Worm (Caenorhabditis elegans): ENCODE measurements around the gene fbxb-22.
"Not testable (repeated sequence)": the region's sequence is repeated elsewhere in the genome, so short reads cannot be mapped to it uniquely, and the experiment has no call there.

fbxb-22 gene

ce11 chrIII:11883694-11884093 lies at the start of gene fbxb-22:
Gene fbxb-22, minus strand, starts transcription at chrIII:11883754.
- not testable (repeated sequence) for TF ChIP-seq jun-1, ZK546.5, elt-2 (tag; optimal IDR thresholded peaks at IDR 0.05)

- TF ChIP-seq nhr-23 (tag; optimal IDR thresholded peaks at IDR 0.05) (no peak), snpc-4 (tag; optimal IDR thresholded peaks at IDR 0.05) (no peak), elt-2 (tag; optimal IDR thresholded peaks at IDR 0.05) (no peak), fkh-2 (tag; optimal IDR thresholded peaks at IDR 0.05) (no peak), elt-1 (tag; optimal IDR thresholded peaks at IDR 0.05) (no peak), nhr-237 (tag; optimal IDR thresholded peaks at IDR 0.05) (no peak), tbx-2 (tag; optimal IDR thresholded peaks at IDR 0.05) (no peak), pha-4 (tag; optimal IDR thresholded peaks at IDR 0.05) (no peak), nhr-77 (tag; optimal IDR thresholded peaks at IDR 0.05) (no peak), nhr-28 (tag; optimal IDR thresholded peaks at IDR 0.05) (no peak), nhr-67 (tag; optimal IDR thresholded peaks at IDR 0.05) (no peak), mdl-1 (tag; optimal IDR thresholded peaks at IDR 0.05) (no peak), ama-1 (optimal IDR thresholded peaks at IDR 0.05) (no peak), zag-1 (tag; optimal IDR thresholded peaks at IDR 0.05) (no peak), nhr-25 (tag; optimal IDR thresholded peaks at IDR 0.05) (no peak), ztf-11 (tag; optimal IDR thresholded peaks at IDR 0.05) (no peak), hmg-11 (tag; optimal IDR thresholded peaks at IDR 0.05) (no peak), nhr-11 (tag; optimal IDR thresholded peaks at IDR 0.05) (no peak), sea-2 (GFP tag; optimal IDR thresholded peaks at IDR 0.05) (no peak), fos-1 (tag; optimal IDR thresholded peaks at IDR 0.05) (no peak)
These were observed 48.4 kb upstream of the fbxb-22 start for ce11 chrIII:11931960-11932359.

- TF ChIP-seq tbx-2 (tag; optimal IDR thresholded peaks at IDR 0.05): no peak
- TF ChIP-seq eor-1 (tag; optimal IDR thresholded peaks at IDR 0.05): no peak
- TF ChIP-seq nhr-43 (tag; optimal IDR thresholded peaks at IDR 0.05; ENCODE audit: poor library complexity, severe bottlenecking): no peak
- TF ChIP-seq ceh-9 (tag; optimal IDR thresholded peaks at IDR 0.05): no peak
- no peak for TF ChIP-seq nhr-23 (tag; optimal IDR thresholded peaks at IDR 0.05)
- no peak for TF ChIP-seq egl-5 (tag; optimal IDR thresholded peaks at IDR 0.05)
- no peak for TF ChIP-seq nhr-67 (tag; optimal IDR thresholded peaks at IDR 0.05)
- no peak for TF ChIP-seq elt-1 (tag; optimal IDR thresholded peaks at IDR 0.05)
- TF ChIP-seq pha-4 (tag; optimal IDR thresholded peaks at IDR 0.05): no peak
- TF ChIP-seq zag-1 (tag; optimal IDR thresholded peaks at IDR 0.05): no peak
- TF ChIP-seq skn-1 (tag; optimal IDR thresholded peaks at IDR 0.05): no peak
- TF ChIP-seq ZK546.5 (tag; optimal IDR thresholded peaks at IDR 0.05): no peak
- TF ChIP-seq fkh-2 (tag; optimal IDR thresholded peaks at IDR 0.05): no peak
- no peak for TF ChIP-seq ztf-11 (tag; optimal IDR thresholded peaks at IDR 0.05)
- no peak for TF ChIP-seq R02D3.7 (tag; optimal IDR thresholded peaks at IDR 0.05)
- TF ChIP-seq lin-39 (tag; optimal IDR thresholded peaks at IDR 0.05): no peak
- TF ChIP-seq ama-1 (optimal IDR thresholded peaks at IDR 0.05): no peak
- TF ChIP-seq nhr-11 (tag; optimal IDR thresholded peaks at IDR 0.05): no peak
- TF ChIP-seq ceh-28 (tag; optimal IDR thresholded peaks at IDR 0.05): no peak
These were observed 47.3 kb upstream of the fbxb-22 start for ce11 chrIII:11930899-11931298.

ce11 chrIII:11923586-11923985 lies 40.0 kb upstream of the fbxb-22 start, which contains the start of gene nft-1:
Gene nft-1, plus strand, starts transcription at chrIII:11923886.
- TF ChIP-seq nhr-11 (tag; optimal IDR thresholded peaks at IDR 0.05) (no peak), egl-27 (tag; optimal IDR thresholded peaks at IDR 0.05) (no peak), nhr-28 (tag; optimal IDR thresholded peaks at IDR 0.05) (no peak), egl-5 (tag; optimal IDR thresholded peaks at IDR 0.05) (no peak), mdl-1 (tag; optimal IDR thresholded peaks at IDR 0.05) (no peak), elt-3 (tag; optimal IDR thresholded peaks at IDR 0.05) (no peak), zag-1 (tag; optimal IDR thresholded peaks at IDR 0.05) (no peak), elt-1 (tag; optimal IDR thresholded peaks at IDR 0.05) (no peak), nfya-1 (tag; optimal IDR thresholded peaks at IDR 0.05; ENCODE audit: insufficient read depth) (no peak), hmg-11 (tag; optimal IDR thresholded peaks at IDR 0.05) (no peak), daf-12 (tag; optimal IDR thresholded peaks at IDR 0.05) (no peak), pha-4 (tag; optimal IDR thresholded peaks at IDR 0.05) (no peak), pqm-1 (tag; optimal IDR thresholded peaks at IDR 0.05) (no peak), fos-1 (tag; optimal IDR thresholded peaks at IDR 0.05) (no peak), fkh-10 (GFP tag; optimal IDR thresholded peaks at IDR 0.05) (no peak), aly-2 (tag; optimal IDR thresholded peaks at IDR 0.05) (no peak), jun-1 (tag; optimal IDR thresholded peaks at IDR 0.05) (no peak), ZK546.5 (tag; optimal IDR thresholded peaks at IDR 0.05) (no peak)

Measured in whole organism, L3 larva.